Fruit fly (Drosophila melanogaster) whole organism, pupa: ENCODE measurements around the gene RluA-1.

ENCODE experiments used
- CG12605 ChIP-seq: fragments of 200-800 bp; sonication (Bioruptor generic); IDR thresholded peaks from 2 replicates; pipeline ENCODE4 v1.3.6; 2022; ENCODE audit warnings: missing biosample characterization, missing genetic modification characterization
- CG13204 ChIP-seq: fragments of 200-800 bp; sonication (Bioruptor generic); optimal IDR thresholded peaks from 2 replicates; lab custom pipeline; 2018; ENCODE audit warnings: missing biosample characterization, mild to moderate bottlenecking, missing genetic modification characterization, moderate library complexity
- CG14655 ChIP-seq: fragments of 200-800 bp; sonication (Bioruptor generic); optimal IDR thresholded peaks from 3 replicates; lab custom pipeline; 2017; ENCODE audit warnings: mild to moderate bottlenecking, missing biosample characterization, missing genetic modification reagents, missing genetic modification characterization
- CG32121 ChIP-seq: fragments of 200-800 bp; sonication (Bioruptor generic); IDR thresholded peaks from 2 replicates; pipeline ENCODE4 v1.3.6; 2022; ENCODE audit warnings: missing biosample characterization, missing genetic modification characterization
- CG34367 ChIP-seq: fragments of 200-800 bp; sonication (Bioruptor generic); optimal IDR thresholded peaks from 2 replicates; lab custom pipeline; 2018; ENCODE audit warnings: missing biosample characterization, mild to moderate bottlenecking, missing genetic modification characterization
- CG8159 ChIP-seq: fragments of 200-800 bp; sonication (Bioruptor generic); optimal IDR thresholded peaks from 3 replicates; lab custom pipeline; 2018; ENCODE audit warnings: missing biosample characterization, mild to moderate bottlenecking, missing genetic modification characterization, moderate library complexity
- CG8301 ChIP-seq: fragments of 200-800 bp; sonication (Bioruptor generic); optimal IDR thresholded peaks from 2 replicates; lab custom pipeline; 2018; ENCODE audit warnings: missing biosample characterization, mild to moderate bottlenecking, missing genetic modification characterization
- CG9948 ChIP-seq: fragments of 200-800 bp; sonication (Bioruptor generic); optimal IDR thresholded peaks from 2 replicates; lab custom pipeline; 2018; ENCODE audit warnings: missing biosample characterization, mild to moderate bottlenecking, missing genetic modification characterization, moderate library complexity
- Ets98B ChIP-seq: fragments of 200-800 bp; sonication (Bioruptor generic); IDR thresholded peaks from 2 replicates; pipeline ENCODE4 v1.3.6; 2022; ENCODE audit warnings: missing biosample characterization, missing genetic modification characterization
- gl ChIP-seq: fragments of 200-800 bp; sonication (Bioruptor generic); optimal IDR thresholded peaks from 2 replicates; lab custom pipeline; 2018; ENCODE audit warnings: missing biosample characterization, mild to moderate bottlenecking, missing genetic modification characterization
- rn ChIP-seq: fragments of 200-800 bp; sonication (Bioruptor generic); IDR thresholded peaks from 2 replicates; pipeline ENCODE4 v1.3.6; 2022; ENCODE audit warnings: missing biosample characterization, missing genetic modification characterization

dm6 chr2L:10491354-10491753 lies 17.2 kb upstream of the RluA-1 start, which contains the start of gene CG13144:
- TF ChIP-seq CG12605 (GFP tag; lab: Robert Waterston, UW) (no peak), CG32121 (GFP tag; lab: Robert Waterston, UW) (no peak), Ets98B (GFP tag; lab: Robert Waterston, UW) (no peak), CG13204 (no peak), CG8159 (tag; lab: Kevin White, UChicago) (no peak), CG9948 (tag; lab: Kevin White, UChicago) (no peak), CG8301 (tag; lab: Kevin White, UChicago) (no peak), rn (no peak), CG14655 (GFP tag; lab: Kevin White, UChicago) (no peak), gl (tag; lab: Kevin White, UChicago) (no peak), CG34367 (tag; lab: Kevin White, UChicago) (no peak)
